Fruit fly (Drosophila melanogaster) whole organism, adult: Measurements from ENCODE around the gene Mrp5.
A peak's percentile ranks its signal among the peaks of the same experiment; 100 is the strongest.

ENCODE experiments used
- CG11617 ChIP-seq: fragments of 200-800 bp; sonication (Bioruptor generic); optimal IDR thresholded peaks from 2 replicates; lab custom pipeline; 2017; ENCODE audit warnings: mild to moderate bottlenecking, missing biosample characterization, missing genetic modification reagents, missing genetic modification characterization
- CG12768 ChIP-seq: fragments of 200-800 bp; sonication (Bioruptor generic); optimal IDR thresholded peaks from 2 replicates; lab custom pipeline; 2017; ENCODE audit warnings: missing biosample characterization, missing genetic modification characterization, mild to moderate bottlenecking, moderate library complexity, missing genetic modification reagents
- CG14711 ChIP-seq: fragments of 200-800 bp; sonication (Bioruptor generic); optimal IDR thresholded peaks from 2 replicates; lab custom pipeline; 2018; ENCODE audit warnings: missing biosample characterization, mild to moderate bottlenecking, missing genetic modification characterization, moderate library complexity
- CG1620 ChIP-seq: fragments of 200-800 bp; sonication (Bioruptor generic); optimal IDR thresholded peaks from 2 replicates; lab custom pipeline; 2016; ENCODE audit warnings: missing biosample characterization, missing genetic modification characterization
- CG33017 ChIP-seq: fragments of 200-800 bp; sonication (Bioruptor generic); optimal IDR thresholded peaks from 2 replicates; lab custom pipeline; 2018; ENCODE audit warnings: missing biosample characterization, mild to moderate bottlenecking, missing genetic modification characterization, moderate library complexity
- CG5204 ChIP-seq: fragments of 200-800 bp; sonication (Bioruptor generic); optimal IDR thresholded peaks from 2 replicates; lab custom pipeline; 2016; ENCODE audit warnings: missing biosample characterization, missing genetic modification characterization
- CG7045 ChIP-seq: fragments of 200-800 bp; sonication (Bioruptor generic); optimal IDR thresholded peaks from 2 replicates; lab custom pipeline; 2017; ENCODE audit warnings: missing biosample characterization, mild to moderate bottlenecking, missing genetic modification characterization
- CG7101 ChIP-seq: fragments of 200-800 bp; sonication (Bioruptor generic); optimal IDR thresholded peaks from 2 replicates; lab custom pipeline; 2018; ENCODE audit warnings: missing biosample characterization, mild to moderate bottlenecking, missing genetic modification characterization, moderate library complexity
- Clk ChIP-seq: fragments of 200-800 bp; sonication (Bioruptor generic); optimal IDR thresholded peaks from 2 replicates; lab custom pipeline; 2017; ENCODE audit warnings: missing biosample characterization, missing genetic modification characterization
- Crg-1 ChIP-seq: fragments of 200-800 bp; sonication (Bioruptor generic); optimal IDR thresholded peaks from 2 replicates; lab custom pipeline; 2016; ENCODE audit warnings: missing biosample characterization, missing genetic modification characterization
- Hr96 ChIP-seq: fragments of 200-800 bp; sonication (Bioruptor generic); optimal IDR thresholded peaks from 2 replicates; lab custom pipeline; 2016; ENCODE audit warnings: missing biosample characterization, missing genetic modification characterization
- Mnt ChIP-seq: fragments of 200-800 bp; sonication (Bioruptor generic); optimal IDR thresholded peaks from 2 replicates; lab custom pipeline; 2016; ENCODE audit warnings: missing biosample characterization, mild to moderate bottlenecking, missing genetic modification characterization
- bab1 ChIP-seq: fragments of 200-800 bp; sonication (Bioruptor generic); optimal IDR thresholded peaks from 3 replicates; lab custom pipeline; 2019; ENCODE audit warnings: missing biosample characterization, mild to moderate bottlenecking, missing genetic modification characterization, moderate library complexity
- cic ChIP-seq: fragments of 200-800 bp; sonication (Bioruptor generic); optimal IDR thresholded peaks from 2 replicates; lab custom pipeline; 2017; ENCODE audit warnings: missing biosample characterization, mild to moderate bottlenecking, missing genetic modification characterization, moderate library complexity
- cnc ChIP-seq, 2 experiments: fragments of >200 bp; optimal IDR thresholded peaks; 2 replicates each; lab custom pipeline; 2017
- kay ChIP-seq: fragments of 200-800 bp; sonication (Bioruptor generic); peaks from one replicate; lab custom pipeline; 2016; ENCODE audit warnings: missing biosample characterization, missing genetic modification characterization, borderline replicate concordance
- ovo ChIP-seq: fragments of 200-800 bp; sonication (Bioruptor generic); optimal IDR thresholded peaks from 2 replicates; lab custom pipeline; 2016; ENCODE audit warnings: missing biosample characterization, missing genetic modification characterization
- pad ChIP-seq: fragments of 200-800 bp; sonication (Bioruptor generic); optimal IDR thresholded peaks from 3 replicates; lab custom pipeline; 2017; ENCODE audit warnings: missing biosample characterization, missing genetic modification characterization, mild to moderate bottlenecking, moderate library complexity, missing genetic modification reagents
- tj ChIP-seq: fragments of 200-800 bp; sonication (Bioruptor generic); optimal IDR thresholded peaks from 3 replicates; lab custom pipeline; 2017; ENCODE audit warnings: missing biosample characterization, mild to moderate bottlenecking, missing genetic modification characterization, moderate library complexity
- toe ChIP-seq: fragments of 200-800 bp; sonication (Bioruptor generic); optimal IDR thresholded peaks from 2 replicates; lab custom pipeline; 2016; ENCODE audit warnings: missing biosample characterization, missing genetic modification characterization

The Mrp5 gene

DNA sequence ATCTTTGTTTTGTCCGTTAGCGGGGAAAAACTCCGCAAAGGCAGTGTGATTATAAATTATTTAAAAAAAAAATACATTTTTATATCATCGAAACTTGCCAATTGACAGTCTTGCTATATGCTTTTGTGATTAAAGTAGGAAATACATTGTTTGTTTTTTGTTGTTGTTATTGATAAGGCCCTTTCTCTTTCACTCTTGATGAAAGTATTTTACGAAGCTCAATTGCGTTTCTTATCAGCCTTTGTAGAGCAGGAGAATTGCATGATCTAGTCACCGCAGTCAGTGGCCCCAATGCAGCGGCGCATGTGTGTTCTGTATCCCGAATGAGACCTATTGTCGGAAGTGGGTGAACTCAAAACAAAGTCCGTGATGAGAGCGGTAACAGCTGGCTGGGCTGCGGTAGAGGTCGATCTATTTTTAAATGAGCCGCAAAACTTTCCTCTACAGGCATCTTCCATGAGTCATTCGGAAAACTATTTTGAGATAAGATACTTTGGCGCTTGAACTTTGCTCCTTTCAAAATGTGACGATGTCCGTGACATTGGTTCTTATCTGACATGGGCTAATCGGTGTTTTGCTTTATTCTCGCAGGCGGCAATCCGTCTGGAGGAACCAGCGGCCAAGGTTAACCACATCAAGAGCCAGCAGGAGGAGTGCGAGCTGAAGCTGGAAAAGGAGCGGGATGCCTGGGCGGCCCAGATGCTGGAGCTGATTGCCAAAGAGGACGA lies 35.0 kb upstream of the Mrp5 start:
- TF ChIP-seq CG7101 (tag; lab: Kevin White, UChicago): no peak
- TF ChIP-seq ovo (GFP tag; lab: Kevin White, UChicago): no peak
- TF ChIP-seq Mnt (GFP tag; lab: Kevin White, UChicago): peak; percentile 3
- no peak for TF ChIP-seq Hr96 (GFP tag; lab: Kevin White, UChicago)
- TF ChIP-seq tj (GFP tag; lab: Kevin White, UChicago): no peak
- no peak for TF ChIP-seq bab1 (GFP tag; lab: Kevin White, UChicago)
- no peak for TF ChIP-seq Clk (GFP tag; lab: Kevin White, UChicago)
- no peak for TF ChIP-seq CG14711
- peak; percentile 73 for TF ChIP-seq cic (GFP tag; lab: Kevin White, UChicago)
- peak; percentile 87 for TF ChIP-seq kay
- no peak for TF ChIP-seq toe
- TF ChIP-seq CG11617 (GFP tag; lab: Kevin White, UChicago): no peak
- TF ChIP-seq CG33017 (tag; lab: Kevin White, UChicago): no peak
- TF ChIP-seq Crg-1 (GFP tag; lab: Kevin White, UChicago): no peak

DNA sequence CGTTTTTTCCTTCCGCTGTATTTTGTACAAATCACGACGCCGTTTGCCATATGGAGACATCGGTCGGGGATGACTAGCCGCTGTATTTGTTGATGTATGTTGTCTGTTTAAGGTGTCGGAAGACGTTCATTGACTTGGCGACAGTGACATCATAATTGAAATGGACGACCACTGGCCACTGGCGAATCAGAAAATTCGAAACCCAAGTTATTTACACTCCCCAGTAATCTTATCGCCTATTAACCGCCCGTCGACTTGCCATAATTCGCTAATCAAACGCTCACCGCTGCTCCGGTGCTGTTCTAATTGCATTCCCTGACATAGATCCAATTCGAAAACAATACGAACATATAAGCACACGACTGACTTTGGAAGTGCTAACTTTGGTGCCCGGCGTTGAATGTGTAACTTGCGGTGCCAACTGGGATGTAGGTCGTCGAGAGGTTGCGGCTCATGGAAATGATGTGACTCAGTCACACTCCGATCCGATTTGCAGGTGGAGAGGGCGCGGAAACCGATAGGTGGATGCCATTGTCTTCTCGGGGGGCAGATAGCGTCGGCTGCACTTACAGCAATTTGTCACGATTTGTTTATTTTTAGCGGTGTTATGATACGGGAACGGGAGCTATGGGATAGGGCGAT lies 34.2 kb upstream of the Mrp5 start:
- TF ChIP-seq pad (GFP tag; lab: Kevin White, UChicago): no peak
- no peak for TF ChIP-seq cnc (optimal IDR thresholded peaks at IDR 0.05; lab: Kevin White, UChicago)
- no peak for TF ChIP-seq ovo (GFP tag; lab: Kevin White, UChicago)
- TF ChIP-seq CG7101 (tag; lab: Kevin White, UChicago): no peak
- TF ChIP-seq CG1620 (GFP tag; lab: Kevin White, UChicago): no peak
- no peak for TF ChIP-seq kay
- TF ChIP-seq CG7045: no peak
- TF ChIP-seq Clk (GFP tag; lab: Kevin White, UChicago): no peak
- no peak for TF ChIP-seq CG12768
- TF ChIP-seq bab1 (GFP tag; lab: Kevin White, UChicago): no peak
- no peak for TF ChIP-seq cic (GFP tag; lab: Kevin White, UChicago)
- TF ChIP-seq tj (GFP tag; lab: Kevin White, UChicago): no peak
- TF ChIP-seq CG14711: no peak

DNA sequence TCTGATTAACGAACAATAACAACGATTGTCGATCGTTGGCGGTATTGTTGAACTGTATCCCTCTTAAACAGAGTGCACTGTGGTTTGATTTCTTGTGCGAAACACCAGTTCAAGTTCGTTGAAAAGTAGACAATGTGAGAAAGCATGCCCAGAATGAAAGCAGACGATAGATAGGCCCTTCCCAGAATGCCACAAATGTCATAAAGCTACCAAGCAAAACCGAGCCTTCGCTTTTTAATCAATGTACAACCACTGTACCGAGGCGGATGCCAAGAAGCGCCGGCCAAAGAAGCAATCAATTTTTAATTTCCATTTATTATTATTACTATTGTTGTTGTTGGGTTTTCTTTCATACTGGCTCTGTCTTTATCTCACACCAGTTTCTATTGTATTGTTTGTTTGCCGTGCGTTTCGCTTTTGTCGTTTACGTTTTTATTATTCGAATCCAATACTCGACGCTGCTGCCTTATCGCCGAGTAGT lies 33.4 kb upstream of the Mrp5 start:
- TF ChIP-seq pad (GFP tag; lab: Kevin White, UChicago) (peak; percentile 14), Mnt (GFP tag; lab: Kevin White, UChicago) (peak; percentile 20), CG33017 (tag; lab: Kevin White, UChicago) (peak; percentile 20), CG7045 (no peak), CG14711 (no peak), Clk (GFP tag; lab: Kevin White, UChicago) (no peak), cnc (optimal IDR thresholded peaks at IDR 0.05; lab: Kevin White, UChicago) (no peak), toe (no peak), CG12768 (no peak), Crg-1 (GFP tag; lab: Kevin White, UChicago) (peak; percentile 13), CG1620 (GFP tag; lab: Kevin White, UChicago) (peak; percentile 1), CG11617 (GFP tag; lab: Kevin White, UChicago) (peak; percentile 29), kay (peak; percentile 85), cic (GFP tag; lab: Kevin White, UChicago) (peak; percentile 87), CG7101 (tag; lab: Kevin White, UChicago) (peak; percentile 22), CG5204 (GFP tag; lab: Kevin White, UChicago) (no peak)

DNA sequence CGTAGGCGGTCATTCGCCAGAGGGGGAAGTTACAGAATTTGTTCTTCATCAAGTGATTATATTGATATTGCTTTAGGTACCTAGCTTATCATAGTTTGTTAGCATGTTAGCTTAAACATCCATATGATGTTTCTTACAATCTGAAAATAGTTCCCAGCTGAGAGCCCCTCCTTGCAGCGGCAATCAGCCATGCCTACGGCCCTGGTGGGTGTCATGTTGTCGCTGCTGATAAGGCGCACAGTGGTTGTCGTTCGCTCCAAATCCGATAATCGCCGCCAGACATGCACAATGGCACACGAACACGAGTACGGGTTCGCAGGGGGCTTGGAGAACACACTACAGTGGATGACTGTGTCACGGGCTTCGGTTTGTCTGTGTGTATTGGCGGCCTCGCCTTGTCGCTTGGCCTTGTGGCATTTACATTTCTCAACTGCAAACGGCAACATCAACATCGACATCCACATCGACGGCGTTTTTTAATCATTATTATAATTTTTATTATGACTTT lies 30.5 kb upstream of the Mrp5 start:
- TF ChIP-seq CG11617 (GFP tag; lab: Kevin White, UChicago): peak; percentile 85
- peak; percentile 66 for TF ChIP-seq Clk (GFP tag; lab: Kevin White, UChicago)
- peak; percentile 70 for TF ChIP-seq CG7045
- peak; percentile 67 for TF ChIP-seq CG1620 (GFP tag; lab: Kevin White, UChicago)
- TF ChIP-seq CG14711: peak; percentile 75
- TF ChIP-seq Mnt (GFP tag; lab: Kevin White, UChicago): peak; percentile 78
- TF ChIP-seq kay: no peak
- peak; percentile 53 for TF ChIP-seq pad (GFP tag; lab: Kevin White, UChicago)
- peak; percentile 51 for TF ChIP-seq ovo (GFP tag; lab: Kevin White, UChicago)
- peak; percentile 73 for TF ChIP-seq cic (GFP tag; lab: Kevin White, UChicago)
- TF ChIP-seq Crg-1 (GFP tag; lab: Kevin White, UChicago): peak; percentile 59
- TF ChIP-seq toe: peak; percentile 24
- peak; percentile 73 for TF ChIP-seq Hr96 (GFP tag; lab: Kevin White, UChicago)
- peak; percentile 91 for TF ChIP-seq CG33017 (tag; lab: Kevin White, UChicago)
- peak; percentile 62 for TF ChIP-seq tj (GFP tag; lab: Kevin White, UChicago)
- peak; percentile 85 for TF ChIP-seq CG5204 (GFP tag; lab: Kevin White, UChicago)
- TF ChIP-seq CG12768: peak; percentile 87
- peak; percentile 38 for TF ChIP-seq bab1 (GFP tag; lab: Kevin White, UChicago)
- TF ChIP-seq cnc (optimal IDR thresholded peaks at IDR 0.05; lab: Kevin White, UChicago): no peak
- TF ChIP-seq CG7101 (tag; lab: Kevin White, UChicago): peak; percentile 88

DNA sequence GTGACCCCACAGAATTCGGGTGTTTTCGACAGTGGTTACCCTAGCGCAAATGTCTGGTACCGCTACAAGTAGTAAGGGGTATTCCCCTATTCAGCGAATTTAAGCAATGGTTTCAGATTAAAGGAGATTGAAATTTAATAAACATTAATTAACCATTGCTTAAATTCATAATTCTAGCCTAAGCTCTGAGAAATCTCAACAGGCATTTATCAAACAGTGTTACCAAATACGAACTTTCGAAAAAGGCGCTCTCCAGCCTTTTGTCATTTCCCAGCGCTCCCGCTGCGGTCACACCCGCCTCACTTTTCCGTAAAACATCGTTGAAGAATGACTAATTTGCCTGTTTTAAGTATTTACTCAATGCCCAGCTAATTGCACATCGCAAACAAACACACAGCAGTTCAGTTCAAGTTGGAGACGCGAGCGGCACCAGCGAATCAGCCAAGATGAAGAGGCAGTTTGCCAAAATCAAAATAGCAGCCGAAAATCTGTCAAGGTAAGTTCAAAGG lies 29.4 kb upstream of the Mrp5 start, which contains the start of the genes Surf6 and RhoGAP92B:
Gene Surf6, minus strand, starts transcription at position 4 of the 509 bp plus-strand sequence.
Gene RhoGAP92B, plus strand, starts transcription at position 300 of the 509 bp plus-strand sequence.
- TF ChIP-seq CG5204 (GFP tag; lab: Kevin White, UChicago): no peak
- TF ChIP-seq CG14711: peak; percentile 74
- TF ChIP-seq Crg-1 (GFP tag; lab: Kevin White, UChicago): peak; percentile 46
- peak; percentile 38 for TF ChIP-seq CG33017 (tag; lab: Kevin White, UChicago)
- no peak for TF ChIP-seq Hr96 (GFP tag; lab: Kevin White, UChicago)
- TF ChIP-seq kay: peak; percentile 94
- TF ChIP-seq cic (GFP tag; lab: Kevin White, UChicago): peak; percentile 80
- peak; percentile 63 for TF ChIP-seq CG7101 (tag; lab: Kevin White, UChicago)
- TF ChIP-seq pad (GFP tag; lab: Kevin White, UChicago): peak; percentile 58
- TF ChIP-seq bab1 (GFP tag; lab: Kevin White, UChicago): peak; percentile 92
- TF ChIP-seq Clk (GFP tag; lab: Kevin White, UChicago): peak; percentile 36
- peak; percentile 61 for TF ChIP-seq CG7045
- TF ChIP-seq tj (GFP tag; lab: Kevin White, UChicago): peak; percentile 72
- TF ChIP-seq CG1620 (GFP tag; lab: Kevin White, UChicago): peak; percentile 51
- TF ChIP-seq CG11617 (GFP tag; lab: Kevin White, UChicago): peak; percentile 78
- peak; percentile 77 for TF ChIP-seq CG12768
- peak; percentile 43 for TF ChIP-seq ovo (GFP tag; lab: Kevin White, UChicago)
- TF ChIP-seq Mnt (GFP tag; lab: Kevin White, UChicago): peak; percentile 98
- TF ChIP-seq cnc (optimal IDR thresholded peaks at IDR 0.05; lab: Kevin White, UChicago): no peak
- no peak for TF ChIP-seq toe
